Worm (Caenorhabditis elegans) whole organism, young adult: Measurements from ENCODE around the gene srh-233.

ENCODE experiments used
- B0019.2 ChIP-seq: fragments of 200-800 bp; sonication (Bioruptor generic); conservative IDR thresholded peaks from 2 replicates; pipeline ENCODE4 v1.3.6; 2022; ENCODE audit warnings: missing genetic modification reagents, missing genetic modification characterization, missing compliant biosample characterization
- F22D6.2 ChIP-seq: sonication (generic microtip); optimal IDR thresholded peaks from 2 replicates; lab custom pipeline; 2016; ENCODE audit warnings: mild to moderate bottlenecking, missing genetic modification characterization, missing compliant biosample characterization
- F52B5.7 ChIP-seq: sonication (generic microtip); optimal IDR thresholded peaks from 2 replicates; lab custom pipeline; 2016; ENCODE audit warnings: mild to moderate bottlenecking, missing genetic modification characterization, missing compliant biosample characterization
- F57A8.1 ChIP-seq: fragments of 200-800 bp; sonication (Bioruptor generic); optimal IDR thresholded peaks from 2 replicates; lab custom pipeline; 2018; ENCODE audit warnings: mild to moderate bottlenecking, missing genetic modification characterization, moderate library complexity, missing compliant biosample characterization
- F57C9.4 ChIP-seq: sonication (generic microtip); optimal IDR thresholded peaks from 2 replicates; lab custom pipeline; 2017; ENCODE audit warnings: mild to moderate bottlenecking, missing genetic modification characterization, missing compliant biosample characterization
- K11D2.4 ChIP-seq: fragments of 200-800 bp; sonication (Bioruptor generic); IDR thresholded peaks from 2 replicates; pipeline ENCODE4 v1.3.6; 2022; ENCODE audit warnings: missing genetic modification reagents, missing genetic modification characterization, missing compliant biosample characterization
- Y56A3A.18 ChIP-seq: fragments of 200-800 bp; sonication (Bioruptor generic); IDR thresholded peaks from 2 replicates; pipeline ENCODE4 v1.3.6; 2022; ENCODE audit warnings: missing genetic modification reagents, missing genetic modification characterization, missing compliant biosample characterization
- Y95B8A.8 ChIP-seq: fragments of 200-800 bp; sonication (Bioruptor generic); IDR thresholded peaks from 2 replicates; pipeline ENCODE4 v1.3.6; 2022; ENCODE audit warnings: missing genetic modification reagents, missing genetic modification characterization, missing compliant biosample characterization
- ama-1 ChIP-seq, 3 experiments: fragments of 150-350 bp in 1 of 3; sonication (generic microtip) in 2 of 3; optimal IDR thresholded peaks; 2 replicates each; lab custom pipeline; 2014 to 2018; ENCODE audit warnings: missing biosample characterization in 2 of 3, missing genetic modification characterization in 2 of 3, missing genetic modification reagents in 2 of 3
- atf-7 ChIP-seq: sonication (generic microtip); optimal IDR thresholded peaks from 2 replicates; lab custom pipeline; 2017; ENCODE audit warnings: mild to moderate bottlenecking, missing genetic modification characterization, missing compliant biosample characterization
- attf-5 ChIP-seq: fragments of 200-800 bp; sonication (Bioruptor generic); optimal IDR thresholded peaks from 2 replicates; lab custom pipeline; 2018; ENCODE audit warnings: mild to moderate bottlenecking, missing genetic modification characterization, missing compliant biosample characterization
- ccch-3 ChIP-seq: fragments of 200-800 bp; sonication (Bioruptor generic); optimal IDR thresholded peaks from 2 replicates; lab custom pipeline; 2018; ENCODE audit warnings: mild to moderate bottlenecking, missing genetic modification characterization, missing compliant biosample characterization
- ceh-40 ChIP-seq: fragments of 200-800 bp; sonication (Bioruptor generic); IDR thresholded peaks from 2 replicates; pipeline ENCODE4 v1.3.6; 2022; ENCODE audit warnings: missing genetic modification characterization, missing compliant biosample characterization
- ceh-79 ChIP-seq: sonication (generic microtip); optimal IDR thresholded peaks from 2 replicates; lab custom pipeline; 2017; ENCODE audit warnings: mild to moderate bottlenecking, missing genetic modification characterization, missing compliant biosample characterization
- dpl-1 ChIP-seq: fragments of 150-350 bp; optimal IDR thresholded peaks from 2 replicates; lab custom pipeline; 2014; ENCODE audit warnings: missing biosample characterization, missing genetic modification reagents, missing genetic modification characterization
- him-1 ChIP-seq: sonication (generic microtip); optimal IDR thresholded peaks from 2 replicates; lab custom pipeline; 2016; ENCODE audit warnings: missing genotype, missing genetic modification reagents, missing genetic modification characterization, missing compliant biosample characterization
- hrde-1 ChIP-seq: sonication (generic microtip); optimal IDR thresholded peaks from 2 replicates; lab custom pipeline; 2016; ENCODE audit warnings: missing genetic modification characterization, mild to moderate bottlenecking, missing compliant biosample characterization, moderate library complexity, missing genotype, missing genetic modification reagents, borderline replicate concordance
- lin-26 ChIP-seq: fragments of 200-800 bp; sonication (Bioruptor generic); IDR thresholded peaks from 2 replicates; pipeline ENCODE4 v1.3.6; 2022; ENCODE audit warnings: missing genetic modification reagents, missing genetic modification characterization, missing compliant biosample characterization
- lin-54 ChIP-seq: fragments of 200-800 bp; sonication (Bioruptor generic); optimal IDR thresholded peaks from 2 replicates; lab custom pipeline; 2018; ENCODE audit warnings: mild to moderate bottlenecking, missing genetic modification characterization, missing compliant biosample characterization
- lsy-27 ChIP-seq: sonication (generic microtip); optimal IDR thresholded peaks from 2 replicates; lab custom pipeline; 2017; ENCODE audit warnings: missing genetic modification characterization, mild to moderate bottlenecking, missing compliant biosample characterization, antibody characterized with exemption, missing genotype, borderline replicate concordance; ENCODE audit not compliant: insufficient read depth
- mel-28 ChIP-seq: sonication (generic microtip); optimal IDR thresholded peaks from 2 replicates; lab custom pipeline; 2016; ENCODE audit warnings: borderline replicate concordance, mild to moderate bottlenecking, missing genetic modification characterization, missing compliant biosample characterization
- mxl-1 ChIP-seq: sonication (generic microtip); optimal IDR thresholded peaks from 2 replicates; lab custom pipeline; 2016; ENCODE audit warnings: missing genetic modification characterization, missing compliant biosample characterization
- nhr-179 ChIP-seq: sonication (generic microtip); optimal IDR thresholded peaks from 2 replicates; lab custom pipeline; 2016; ENCODE audit warnings: mild to moderate bottlenecking, missing genetic modification characterization, missing compliant biosample characterization
- nhr-27 ChIP-seq: fragments of 200-800 bp; sonication (Bioruptor generic); optimal IDR thresholded peaks from 2 replicates; lab custom pipeline; 2018; ENCODE audit warnings: mild to moderate bottlenecking, missing genetic modification characterization, moderate library complexity, missing compliant biosample characterization
- rec-8 ChIP-seq, 2 experiments: sonication (generic microtip); optimal IDR thresholded peaks; 2 replicates each; lab custom pipeline; 2016; ENCODE audit warnings: mild to moderate bottlenecking in 2 of 2, missing genetic modification characterization in 2 of 2, missing genetic modification reagents in 2 of 2, missing genotype in 2 of 2, missing biosample characterization in 1 of 2, missing compliant biosample characterization in 1 of 2, moderate library complexity in 1 of 2
- repo-1 ChIP-seq: sonication (generic microtip); optimal IDR thresholded peaks from 2 replicates; lab custom pipeline; 2017; ENCODE audit warnings: mild to moderate bottlenecking, missing genetic modification characterization, missing compliant biosample characterization
- snpc-4 ChIP-seq, 5 experiments: fragments of 150-350 bp in 1 of 5; sonication (generic microtip) in 4 of 5; optimal IDR thresholded peaks; 2 replicates each; lab custom pipeline; 2014 to 2018; ENCODE audit warnings: missing genetic modification characterization in 5 of 5, missing biosample characterization in 3 of 5, antibody characterized with exemption in 2 of 5, mild to moderate bottlenecking in 2 of 5, missing compliant biosample characterization in 2 of 5, missing genotype in 2 of 5, moderate library complexity in 2 of 5, missing genetic modification reagents in 1 of 5
- somi-1 ChIP-seq: fragments of 200-800 bp; sonication (Bioruptor generic); optimal IDR thresholded peaks from 2 replicates; lab custom pipeline; 2018; ENCODE audit warnings: mild to moderate bottlenecking, missing genetic modification characterization, missing compliant biosample characterization
- tlf-1 ChIP-seq: fragments of 200-800 bp; sonication (Bioruptor generic); optimal IDR thresholded peaks from 2 replicates; lab custom pipeline; 2018; ENCODE audit warnings: mild to moderate bottlenecking, missing genetic modification characterization, missing compliant biosample characterization
- unc-62 ChIP-seq: fragments of 150-350 bp; optimal IDR thresholded peaks from 2 replicates; lab custom pipeline; 2014; ENCODE audit warnings: missing biosample characterization, missing genetic modification reagents, missing genetic modification characterization
- zim-3 ChIP-seq: sonication (generic microtip); optimal IDR thresholded peaks from 2 replicates; lab custom pipeline; 2017; ENCODE audit warnings: mild to moderate bottlenecking, missing genetic modification characterization, moderate library complexity, missing compliant biosample characterization
- ztf-25 ChIP-seq: fragments of 200-800 bp; sonication (Bioruptor generic); IDR thresholded peaks from 2 replicates; pipeline ENCODE4 v1.3.6; 2022; ENCODE audit warnings: missing genetic modification reagents, missing genetic modification characterization, missing compliant biosample characterization
- ztf-6 ChIP-seq: fragments of 200-800 bp; sonication (Bioruptor generic); IDR thresholded peaks from 2 replicates; pipeline ENCODE4 v1.3.6; 2022; ENCODE audit warnings: missing genetic modification reagents, missing genetic modification characterization, missing compliant biosample characterization

The srh-233 gene

ce11 chrV:20034912-20035311 is 14.3 kb upstream of the srh-233 start:
- TF ChIP-seq ceh-40 (GFP tag; lab: Robert Waterston, UW) (no peak), ama-1 (optimal IDR thresholded peaks at IDR 0.05; lab: Kevin White, UChicago) (no peak), ama-1 (GFP tag; optimal IDR thresholded peaks at IDR 0.05; lab: Kevin White, UChicago) (no peak), hrde-1 (tag; lab: Kevin White, UChicago) (no peak), lsy-27 (tag; lab: Kevin White, UChicago) (no peak), atf-7 (tag; lab: Kevin White, UChicago) (no peak), F22D6.2 (tag; lab: Kevin White, UChicago) (no peak), Y95B8A.8 (GFP tag; lab: Robert Waterston, UW) (no peak), ceh-79 (no peak), ztf-25 (GFP tag; lab: Robert Waterston, UW) (no peak)

DNA sequence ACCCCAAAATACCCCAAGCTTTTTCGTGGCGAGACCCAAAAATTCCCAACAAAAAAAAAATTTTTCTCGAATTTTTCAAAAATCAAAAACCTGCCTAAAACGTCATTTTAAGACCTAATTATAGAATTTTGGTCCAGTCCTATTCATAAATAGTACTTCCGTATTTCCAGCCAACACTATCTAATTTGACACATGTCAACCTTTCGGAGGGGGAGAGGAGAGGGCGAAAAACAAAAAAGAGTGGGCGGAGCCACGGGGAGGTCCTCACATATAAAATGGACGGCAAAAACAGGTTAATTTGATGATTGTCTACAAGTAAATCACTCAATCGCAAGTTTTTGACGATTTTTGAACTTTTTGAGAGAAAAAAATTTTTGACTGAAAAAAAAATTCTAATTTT is 11.9 kb upstream of the srh-233 start, which contains the start of gene Y113G7A.16:
TSS of gene Y113G7A.16 (plus strand) at position 301 of the 400 bp plus-strand sequence.
- TF ChIP-seq dpl-1 (GFP tag; lab: Kevin White, UChicago), result no peak
- TF ChIP-seq lin-54 (GFP tag; lab: Kevin White, UChicago), result no peak
- TF ChIP-seq attf-5 (GFP tag; lab: Kevin White, UChicago), result no peak
- no peak for TF ChIP-seq mel-28 (tag; lab: Kevin White, UChicago)

- TF ChIP-seq Y56A3A.18 (GFP tag; lab: Robert Waterston, UW) (no peak), K11D2.4 (GFP tag; lab: Robert Waterston, UW) (no peak)
These were observed 1.9 kb upstream of the srh-233 start, which contains the start of gene spe-19 for ce11 chrV:20047310-20047709. TSS of gene spe-19 (minus strand) at chrV:20047410.

- TF ChIP-seq ztf-6 (GFP tag; lab: Robert Waterston, UW) (no peak), unc-62 (GFP tag; lab: Kevin White, UChicago) (no peak), F52B5.7 (tag; lab: Kevin White, UChicago) (no peak), F22D6.2 (tag; lab: Kevin White, UChicago) (no peak), repo-1 (tag; lab: Kevin White, UChicago) (no peak), B0019.2 (GFP tag; lab: Robert Waterston, UW) (no peak), nhr-179 (tag; lab: Kevin White, UChicago) (no peak), snpc-4 (GFP tag; optimal IDR thresholded peaks at IDR 0.05; lab: Kevin White, UChicago) (no peak), snpc-4 (tag; optimal IDR thresholded peaks at IDR 0.05; lab: Kevin White, UChicago) (no peak), mxl-1 (tag; lab: Kevin White, UChicago) (no peak), mel-28 (tag; lab: Kevin White, UChicago) (no peak), nhr-27 (tag; lab: Kevin White, UChicago) (no peak), F57A8.1 (GFP tag; lab: Kevin White, UChicago) (no peak), zim-3 (tag; lab: Kevin White, UChicago) (no peak), somi-1 (GFP tag; lab: Kevin White, UChicago) (no peak), rec-8 (tag; optimal IDR thresholded peaks at IDR 0.05; lab: Kevin White, UChicago) (no peak), tlf-1 (GFP tag; lab: Kevin White, UChicago) (no peak), F57C9.4 (tag; lab: Kevin White, UChicago) (no peak), lin-26 (GFP tag; lab: Robert Waterston, UW) (no peak), ccch-3 (GFP tag; lab: Kevin White, UChicago) (no peak), him-1 (tag; lab: Kevin White, UChicago) (no peak)
These were observed 10.2 kb downstream of the srh-233 start for ce11 chrV:20059370-20059769.
